Fruit fly (Drosophila melanogaster) whole organism, embryonic: ENCODE data around the gene mora.

ENCODE experiments used
- ATbp ChIP-seq: fragments of 200-800 bp; sonication (Bioruptor generic); optimal IDR thresholded peaks from 2 replicates; lab custom pipeline; 2017; ENCODE audit warnings: missing biosample characterization, mild to moderate bottlenecking, missing genetic modification characterization, missing genetic modification reagents
- Atf6 ChIP-seq: fragments of 200-800 bp; sonication (Bioruptor generic); IDR thresholded peaks from 2 replicates; pipeline ENCODE4 v1.3.6; 2022; ENCODE audit warnings: missing biosample characterization, missing genetic modification characterization
- Blimp-1 ChIP-seq: fragments of 200-800 bp; sonication (Bioruptor generic); optimal IDR thresholded peaks from 3 replicates; lab custom pipeline; 2018; ENCODE audit warnings: missing biosample characterization, missing genetic modification characterization, mild to moderate bottlenecking, moderate library complexity, missing genetic modification reagents
- CG11696 ChIP-seq: fragments of 200-800 bp; sonication (Bioruptor generic); IDR thresholded peaks from 2 replicates; pipeline ENCODE4 v1.3.6; 2022; ENCODE audit warnings: missing biosample characterization, missing genetic modification characterization
- CG12391 ChIP-seq: fragments of 200-800 bp; sonication (Bioruptor generic); optimal IDR thresholded peaks from 3 replicates; lab custom pipeline; 2018; ENCODE audit warnings: missing biosample characterization, mild to moderate bottlenecking, missing genetic modification characterization, moderate library complexity
- CG14710 ChIP-seq: fragments of 200-800 bp; sonication (Bioruptor generic); optimal IDR thresholded peaks from 3 replicates; lab custom pipeline; 2019; ENCODE audit warnings: missing biosample characterization, mild to moderate bottlenecking, missing genetic modification characterization, moderate library complexity
- CG15073 ChIP-seq: fragments of 200-800 bp; sonication (Bioruptor generic); optimal IDR thresholded peaks from 2 replicates; lab custom pipeline; 2016; ENCODE audit warnings: missing biosample characterization, missing genetic modification characterization
- CG18599 ChIP-seq: fragments of 200-800 bp; sonication (Bioruptor generic); optimal IDR thresholded peaks from 3 replicates; lab custom pipeline; 2017; ENCODE audit warnings: missing biosample characterization, missing genetic modification characterization, mild to moderate bottlenecking, moderate library complexity, missing genetic modification reagents
- CG2712 ChIP-seq: fragments of 200-800 bp; optimal IDR thresholded peaks from 3 replicates; lab custom pipeline; 2019; ENCODE audit warnings: missing biosample characterization, mild to moderate bottlenecking, missing genetic modification characterization, moderate library complexity
- CG31441 ChIP-seq: fragments of 200-800 bp; sonication (Bioruptor generic); IDR thresholded peaks from 2 replicates; pipeline ENCODE4 v1.3.6; 2022; ENCODE audit warnings: missing biosample characterization, missing genetic modification characterization
- CG32772 ChIP-seq: fragments of 200-800 bp; sonication (Bioruptor generic); IDR thresholded peaks from 2 replicates; pipeline ENCODE4 v1.3.6; 2022; ENCODE audit warnings: missing biosample characterization, missing genetic modification characterization
- CG34422 ChIP-seq: fragments of 200-800 bp; sonication (Bioruptor generic); IDR thresholded peaks from 3 replicates; pipeline ENCODE4 v1.3.6; 2022; ENCODE audit warnings: missing biosample characterization, missing genetic modification characterization
- CG4820 ChIP-seq: fragments of 200-800 bp; sonication (Bioruptor generic); optimal IDR thresholded peaks from 3 replicates; lab custom pipeline; 2016; ENCODE audit warnings: missing biosample characterization, missing genetic modification characterization
- CG8290 ChIP-seq, 3 experiments: fragments of 200-800 bp; sonication (Bioruptor generic); optimal IDR thresholded peaks; 2 replicates each; lab custom pipeline; 2016 to 2019; ENCODE audit warnings: missing biosample characterization in 3 of 3, missing genetic modification characterization in 3 of 3, mild to moderate bottlenecking in 2 of 3, moderate library complexity in 1 of 3
- D19A ChIP-seq: fragments of 200-800 bp; optimal IDR thresholded peaks from 3 replicates; lab custom pipeline; 2019; ENCODE audit warnings: missing biosample characterization, mild to moderate bottlenecking, missing genetic modification characterization, moderate library complexity
- E2f2 ChIP-seq: fragments of 200-800 bp; sonication (Bioruptor generic); IDR thresholded peaks from 2 replicates; pipeline ENCODE4 v1.3.6; 2022; ENCODE audit warnings: missing biosample characterization, missing genetic modification characterization
- Eip74EF ChIP-seq, 2 experiments: fragments of 200-800 bp in 1 of 2; fragments of >200 bp in 1 of 2; sonication (Bioruptor generic) in 1 of 2; optimal IDR thresholded peaks; 2 replicates each; lab custom pipeline; 2017 to 2019; ENCODE audit warnings: missing biosample characterization in 2 of 2, missing genetic modification characterization in 2 of 2, mild to moderate bottlenecking in 1 of 2, moderate library complexity in 1 of 2
- HLH3B ChIP-seq: fragments of 200-800 bp; sonication (Bioruptor generic); IDR thresholded peaks from 2 replicates; pipeline ENCODE4 v1.3.6; 2022; ENCODE audit warnings: missing biosample characterization, missing genetic modification characterization
- Hr78 ChIP-seq, 2 experiments: fragments of 200-800 bp in 1 of 2; fragments of >200 bp in 1 of 2; sonication (Bioruptor generic) in 1 of 2; optimal IDR thresholded peaks; 2 replicates each; lab custom pipeline; 2017 to 2019; ENCODE audit warnings: missing biosample characterization in 2 of 2, missing genetic modification characterization in 2 of 2, mild to moderate bottlenecking in 1 of 2, moderate library complexity in 1 of 2
- MESR4 ChIP-seq: fragments of 200-800 bp; sonication (Bioruptor generic); optimal IDR thresholded peaks from 2 replicates; lab custom pipeline; 2018; ENCODE audit warnings: missing biosample characterization, mild to moderate bottlenecking, missing genetic modification characterization, moderate library complexity
- Oli ChIP-seq: fragments of 200-800 bp; sonication (Bioruptor generic); optimal IDR thresholded peaks from 2 replicates; lab custom pipeline; 2018; ENCODE audit warnings: missing biosample characterization, mild to moderate bottlenecking, missing genetic modification characterization, moderate library complexity
- Optix ChIP-seq: fragments of 200-800 bp; sonication (Bioruptor generic); IDR thresholded peaks from 3 replicates; pipeline ENCODE4 v1.3.6; 2022; ENCODE audit warnings: missing biosample characterization, missing genetic modification characterization
- Ptx1 ChIP-seq: fragments of 200-800 bp; sonication (Bioruptor generic); IDR thresholded peaks from 2 replicates; pipeline ENCODE4 v1.3.6; 2022; ENCODE audit warnings: missing biosample characterization, missing genetic modification characterization
- Sox102F ChIP-seq: fragments of 200-800 bp; sonication (Bioruptor generic); optimal IDR thresholded peaks from 2 replicates; lab custom pipeline; 2018; ENCODE audit warnings: missing biosample characterization, mild to moderate bottlenecking, missing genetic modification characterization, moderate library complexity
- Spps ChIP-seq: fragments of 200-800 bp; sonication (Bioruptor generic); optimal IDR thresholded peaks from 2 replicates; lab custom pipeline; 2018; ENCODE audit warnings: missing biosample characterization, mild to moderate bottlenecking, missing genetic modification characterization
- TFAM ChIP-seq: fragments of 200-800 bp; sonication (Bioruptor generic); optimal IDR thresholded peaks from 2 replicates; lab custom pipeline; 2017; ENCODE audit warnings: missing biosample characterization, missing genetic modification characterization, inconsistent platforms
- Xbp1 ChIP-seq: fragments of 200-800 bp; sonication (Bioruptor generic); optimal IDR thresholded peaks from 3 replicates; lab custom pipeline; 2016; ENCODE audit warnings: missing biosample characterization, mild to moderate bottlenecking, missing genetic modification characterization
- ap ChIP-seq: fragments of 200-800 bp; sonication (Bioruptor generic); IDR thresholded peaks from 2 replicates; pipeline ENCODE4 v1.3.6; 2022; ENCODE audit warnings: missing biosample characterization, missing genetic modification characterization
- ash1 ChIP-seq: fragments of 200-800 bp; sonication (Bioruptor generic); optimal IDR thresholded peaks from 2 replicates; lab custom pipeline; 2018; ENCODE audit warnings: missing biosample characterization, mild to moderate bottlenecking, missing genetic modification characterization
- az2 ChIP-seq: fragments of 200-800 bp; sonication (Bioruptor generic); optimal IDR thresholded peaks from 3 replicates; lab custom pipeline; 2016; ENCODE audit warnings: missing biosample characterization, missing genetic modification characterization
- bsh ChIP-seq, 2 experiments: fragments of 200-800 bp; sonication (Bioruptor generic); optimal IDR thresholded peaks; 2 replicates each; lab custom pipeline; 2017 to 2018; ENCODE audit warnings: mild to moderate bottlenecking in 2 of 2, missing biosample characterization in 2 of 2, missing genetic modification characterization in 2 of 2, moderate library complexity in 1 of 2
- chinmo ChIP-seq: fragments of 200-800 bp; sonication (Bioruptor generic); IDR thresholded peaks from 4 replicates; pipeline ENCODE4 v1.3.6; 2022; ENCODE audit warnings: missing biosample characterization, missing genetic modification characterization; ENCODE audit not compliant: partially characterized antibody
- chn ChIP-seq: fragments of 200-800 bp; sonication (Bioruptor generic); optimal IDR thresholded peaks from 2 replicates; lab custom pipeline; 2016; ENCODE audit warnings: missing biosample characterization, missing genetic modification characterization
- eve ChIP-seq, 2 experiments: fragments of >200 bp; optimal IDR thresholded peaks; 2 replicates each; lab custom pipeline; 2017; ENCODE audit warnings: missing biosample characterization in 2 of 2, missing genetic modification characterization in 2 of 2
- exex ChIP-seq: fragments of 200-800 bp; sonication (Bioruptor generic); optimal IDR thresholded peaks from 4 replicates; lab custom pipeline; 2018; ENCODE audit warnings: missing biosample characterization, mild to moderate bottlenecking, missing genetic modification characterization, moderate library complexity
- ham ChIP-seq: fragments of 200-800 bp; sonication (Bioruptor generic); IDR thresholded peaks from 2 replicates; pipeline ENCODE4 v1.3.6; 2022; ENCODE audit warnings: missing biosample characterization, missing genetic modification characterization
- hbn ChIP-seq: fragments of 200-800 bp; sonication (Bioruptor generic); IDR thresholded peaks from 2 replicates; pipeline ENCODE4 v1.3.6; 2022; ENCODE audit warnings: missing biosample characterization, missing genetic modification characterization; ENCODE audit not compliant: partially characterized antibody
- hkb ChIP-seq, 2 experiments: fragments of 200-800 bp in 1 of 2; fragments of >200 bp in 1 of 2; sonication (Bioruptor generic) in 1 of 2; IDR thresholded peaks in 1 of 2; optimal IDR thresholded peaks in 1 of 2; 2 replicates each; pipeline versions ENCODE4 v1.3.6 to Lab custom; 2017 to 2022; ENCODE audit warnings: missing biosample characterization in 1 of 2, missing genetic modification characterization in 1 of 2
- kni ChIP-seq: fragments of 200-800 bp; sonication (Bioruptor generic); optimal IDR thresholded peaks from 3 replicates; lab custom pipeline; 2017; ENCODE audit warnings: mild to moderate bottlenecking, missing biosample characterization, missing genetic modification reagents, missing genetic modification characterization
- lbe ChIP-seq: fragments of 200-800 bp; sonication (Bioruptor generic); optimal IDR thresholded peaks from 2 replicates; lab custom pipeline; 2016; ENCODE audit warnings: missing biosample characterization, mild to moderate bottlenecking, missing genetic modification characterization
- nmo ChIP-seq: fragments of 200-800 bp; sonication (Bioruptor generic); optimal IDR thresholded peaks from 2 replicates; lab custom pipeline; 2018; ENCODE audit warnings: missing biosample characterization, mild to moderate bottlenecking, missing genetic modification characterization, moderate library complexity
- oc ChIP-seq: fragments of 200-800 bp; sonication (Bioruptor generic); optimal IDR thresholded peaks from 2 replicates; lab custom pipeline; 2018; ENCODE audit warnings: missing biosample characterization, mild to moderate bottlenecking, missing genetic modification characterization, moderate library complexity
- pb ChIP-seq: fragments of 200-800 bp; sonication (Bioruptor generic); optimal IDR thresholded peaks from 3 replicates; lab custom pipeline; 2016; ENCODE audit warnings: missing biosample characterization, missing genetic modification characterization
- pnt ChIP-seq: fragments of 200-800 bp; sonication (Bioruptor generic); optimal IDR thresholded peaks from 3 replicates; lab custom pipeline; 2016; ENCODE audit warnings: missing biosample characterization, missing genetic modification characterization
- sqz ChIP-seq: fragments of 200-800 bp; sonication (Bioruptor generic); optimal IDR thresholded peaks from 3 replicates; lab custom pipeline; 2018; ENCODE audit warnings: missing biosample characterization, mild to moderate bottlenecking, missing genetic modification characterization
- vnd ChIP-seq: fragments of 200-800 bp; sonication (Bioruptor generic); IDR thresholded peaks from 3 replicates; pipeline ENCODE4 v1.3.6; 2022; ENCODE audit warnings: missing biosample characterization, missing genetic modification characterization; ENCODE audit not compliant: partially characterized antibody
- vvl ChIP-seq: fragments of 200-800 bp; sonication (Bioruptor generic); IDR thresholded peaks from 2 replicates; pipeline ENCODE4 v1.3.6; 2022; ENCODE audit warnings: missing biosample characterization, missing genetic modification characterization
- zfh1 ChIP-seq: fragments of 200-800 bp; sonication (Bioruptor generic); IDR thresholded peaks from 3 replicates; pipeline ENCODE4 v1.3.6; 2022; ENCODE audit warnings: missing biosample characterization, missing genetic modification characterization

mora gene

dm6 chr3R:24203426-24203825 lies 17.3 kb downstream of the mora start (continued):
- peak; percentile 55 for TF ChIP-seq Sox102F (GFP tag; lab: Kevin White, UChicago)
- TF ChIP-seq oc (tag; lab: Kevin White, UChicago), result peak; percentile 33
- TF ChIP-seq CG14710 (tag; lab: Kevin White, UChicago), result peak; percentile 3
- TF ChIP-seq CG32772 (GFP tag; lab: Robert Waterston, UW), result no peak
- no peak for TF ChIP-seq ham (GFP tag; lab: Robert Waterston, UW)
- 0 out of 4 replicates have a peak, but pooled peaks have one; percentile 27 for TF ChIP-seq chinmo (GFP tag; lab: Robert Waterston, UW)
- peak; percentile 53 for TF ChIP-seq kni
- peak; percentile 46 for TF ChIP-seq sqz
- peak; percentile 69 for TF ChIP-seq lbe (GFP tag; lab: Kevin White, UChicago)
- peak; percentile 2 for TF ChIP-seq CG4820 (GFP tag; lab: Kevin White, UChicago)
- peak; percentile 52 for TF ChIP-seq CG11696 (GFP tag; lab: Robert Waterston, UW)
- peak; percentile 21 for TF ChIP-seq az2 (GFP tag; lab: Kevin White, UChicago)
- TF ChIP-seq CG12391 (tag; lab: Kevin White, UChicago), result peak; percentile 23
- TF ChIP-seq pnt (GFP tag; lab: Kevin White, UChicago), result no peak
- peak; percentile 55 for TF ChIP-seq CG31441
- TF ChIP-seq CG2712 (tag; lab: Kevin White, UChicago), result peak; percentile 47
- TF ChIP-seq HLH3B (GFP tag; lab: Robert Waterston, UW), result 0 out of 2 replicates have a peak, but pooled peaks have one; percentile 11
- TF ChIP-seq ash1 (GFP tag; lab: Kevin White, UChicago), result no peak
- no peak for TF ChIP-seq CG34422 (GFP tag; lab: Robert Waterston, UW)
- TF ChIP-seq chn (GFP tag; lab: Kevin White, UChicago), result no peak
- no peak for TF ChIP-seq D19A (tag; lab: Kevin White, UChicago)
- peak; percentile 40 for TF ChIP-seq Oli (tag; lab: Kevin White, UChicago)
- TF ChIP-seq CG18599 (GFP tag; lab: Kevin White, UChicago), result peak; percentile 2
- TF ChIP-seq Optix (GFP tag; lab: Robert Waterston, UW), result 0 out of 3 replicates have a peak, but pooled peaks have one; percentile 44
- TF ChIP-seq Xbp1 (GFP tag; lab: Kevin White, UChicago), result peak; percentile 24
- TF ChIP-seq E2f2 (GFP tag; lab: Robert Waterston, UW), result peak; percentile 15; the same call in 1 of the 2 replicates
- peak in 1 of 2 experiments; percentile 5 for TF ChIP-seq Hr78 (GFP tag; optimal IDR thresholded peaks at IDR 0.05; lab: Kevin White, UChicago)
- peak; percentile 9 for TF ChIP-seq Blimp-1
- peak; percentile 35 for TF ChIP-seq nmo (GFP tag; lab: Kevin White, UChicago)
- TF ChIP-seq bsh (GFP tag; optimal IDR thresholded peaks at IDR 0.05; lab: Kevin White, UChicago), result peak; percentile 19 to 67
- 0 out of 2 replicates have a peak, but pooled peaks have one; percentile 28 for TF ChIP-seq Ptx1
- TF ChIP-seq vvl (GFP tag; lab: Robert Waterston, UW), result peak; percentile 38; the same call in 1 of the 2 replicates
- no peak for TF ChIP-seq hkb (optimal IDR thresholded peaks at IDR 0.05; lab: Kevin White, UChicago)
- TF ChIP-seq hkb (GFP tag; IDR thresholded peaks at IDR 0.05; lab: Robert Waterston, UW), result peak; percentile 43; the same call in 1 of the 2 replicates
- TF ChIP-seq eve (GFP tag; optimal IDR thresholded peaks at IDR 0.05; lab: Kevin White, UChicago), result no peak

dm6 chr3R:24204022-24204421 lies 17.9 kb downstream of the mora start:
- no peak for TF ChIP-seq Atf6 (GFP tag; lab: Robert Waterston, UW)
- no peak for TF ChIP-seq Spps (tag; lab: Kevin White, UChicago)
- TF ChIP-seq hbn, result no peak
- no peak for TF ChIP-seq exex
- TF ChIP-seq ATbp (GFP tag; lab: Kevin White, UChicago), result peak; percentile 7
- no peak for TF ChIP-seq CG8290 (GFP tag; optimal IDR thresholded peaks at IDR 0.05; lab: Kevin White, UChicago)
- no peak for TF ChIP-seq CG8290 (tag; optimal IDR thresholded peaks at IDR 0.05; lab: Kevin White, UChicago)
- no peak for TF ChIP-seq TFAM (GFP tag; lab: Kevin White, UChicago)
- TF ChIP-seq Eip74EF (GFP tag; optimal IDR thresholded peaks at IDR 0.05; lab: Kevin White, UChicago), result no peak
- TF ChIP-seq Sox102F (GFP tag; lab: Kevin White, UChicago), result peak; percentile 9
- TF ChIP-seq CG15073 (GFP tag; lab: Kevin White, UChicago), result no peak
- TF ChIP-seq vnd (GFP tag; lab: Robert Waterston, UW), result no peak
- TF ChIP-seq ap (GFP tag; lab: Robert Waterston, UW), result no peak
- TF ChIP-seq zfh1 (GFP tag; lab: Robert Waterston, UW), result 0 out of 3 replicates have a peak, but pooled peaks have one; percentile 7
- no peak for TF ChIP-seq MESR4 (GFP tag; lab: Kevin White, UChicago)
- TF ChIP-seq pb (GFP tag; lab: Kevin White, UChicago), result no peak
